Fruit fly (Drosophila melanogaster): Measurements from ENCODE around the gene kis.
A peak's percentile ranks its signal among the peaks of the same experiment; 100 is the strongest.

kis gene

DNA sequence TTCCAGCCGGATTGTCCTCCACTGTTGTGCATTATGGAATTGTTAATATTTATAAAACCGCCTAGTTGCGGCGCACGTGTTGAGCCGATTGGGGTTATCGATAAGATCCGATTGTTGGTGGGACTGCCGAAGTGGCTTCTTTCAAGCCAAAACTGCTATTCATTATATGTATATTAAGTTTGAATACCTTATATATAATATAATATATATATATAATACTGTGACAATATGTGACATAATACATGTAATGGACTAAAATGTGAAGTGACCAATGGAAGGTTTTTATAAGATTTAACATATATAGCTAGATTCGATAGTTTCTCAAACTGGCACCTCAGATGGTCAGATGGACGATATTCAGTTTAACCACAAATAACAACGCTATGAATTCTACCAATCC, 23.0 kb upstream of the kis start, which contains the start of the genes mbm and CG11555:
mbm (minus strand) TSS at position 113 of the 400 bp plus-strand sequence.
CG11555 (plus strand) TSS at position 234 of the 400 bp plus-strand sequence.
- TF ChIP-seq Myc (optimal IDR thresholded peaks at IDR 0.05) = peak; percentile 94
- TF ChIP-seq br (GFP tag; optimal IDR thresholded peaks at IDR 0.05) = no peak
- peak; percentile 40 for TF ChIP-seq Sp1 (GFP tag; optimal IDR thresholded peaks at IDR 0.05)
- TF ChIP-seq Rel (GFP tag; optimal IDR thresholded peaks at IDR 0.05) = no peak
- TF ChIP-seq Rel (tag; optimal IDR thresholded peaks at IDR 0.05) = peak; percentile 6
- TF ChIP-seq Hr78 (GFP tag; optimal IDR thresholded peaks at IDR 0.05) = no peak
- TF ChIP-seq dl (GFP tag; optimal IDR thresholded peaks at IDR 0.05; ENCODE audit: insufficient read depth in 1 of 2, partially characterized antibody in 2 of 2) = no peak
- TF ChIP-seq lola (GFP tag; optimal IDR thresholded peaks at IDR 0.05) = no peak
- TF ChIP-seq rgr (GFP tag; optimal IDR thresholded peaks at IDR 0.05) = no peak
- no peak for TF ChIP-seq tai (GFP tag; optimal IDR thresholded peaks at IDR 0.05)
- peak; percentile 56 for TF ChIP-seq HLH106 (tag; optimal IDR thresholded peaks at IDR 0.05)
- no peak for TF ChIP-seq woc (GFP tag; optimal IDR thresholded peaks at IDR 0.05)

DNA sequence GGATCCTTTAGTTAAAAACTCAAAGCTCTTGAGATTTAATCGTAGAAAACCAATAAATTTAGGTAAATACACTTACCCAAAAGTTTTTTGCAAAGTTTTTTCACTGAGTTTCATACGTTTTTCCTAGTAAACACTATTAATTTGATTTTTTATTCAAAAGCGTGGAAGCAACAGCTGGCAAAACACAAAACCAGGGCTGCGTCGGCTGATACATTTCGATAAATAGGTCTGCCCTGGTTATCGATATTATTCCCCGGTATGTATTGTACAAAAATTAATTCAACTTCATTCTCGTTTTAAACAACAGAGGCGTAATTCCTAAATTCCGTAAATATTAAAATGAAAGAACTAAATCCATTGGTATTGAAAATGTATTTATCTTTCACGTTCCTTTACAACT, 20.9 kb upstream of the kis start, which contains the start of gene Dus1:
Dus1 (minus strand) TSS at position 192 of the 400 bp plus-strand sequence.
- no peak for TF ChIP-seq brk (GFP tag; optimal IDR thresholded peaks at IDR 0.05)
- no peak for TF ChIP-seq Dfd (GFP tag; optimal IDR thresholded peaks at IDR 0.05)
- no peak for TF ChIP-seq Mio (GFP tag; optimal IDR thresholded peaks at IDR 0.05)
- no peak for TF ChIP-seq jim (GFP tag; optimal IDR thresholded peaks at IDR 0.05)

DNA sequence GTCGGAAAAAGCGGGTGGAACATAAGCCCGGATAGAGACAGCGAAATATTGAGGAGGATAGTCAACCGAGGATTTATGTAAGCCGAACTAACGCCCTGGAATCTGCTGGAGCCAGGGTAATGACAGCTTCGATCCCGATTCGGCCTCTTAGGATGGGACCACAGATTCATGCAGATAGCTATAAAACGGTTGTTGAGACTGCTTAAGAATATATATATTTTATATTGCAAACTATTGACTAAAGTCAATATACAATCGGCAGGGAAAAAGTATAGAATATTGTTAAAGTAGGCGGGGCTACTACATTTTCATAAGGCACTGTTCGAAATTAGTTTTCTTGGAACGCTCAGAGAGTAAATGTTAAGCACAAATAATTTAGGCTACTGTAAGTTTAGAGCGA, 18.2 kb upstream of the kis start, which contains the start of gene CG3345:
CG3345 (plus strand) TSS at position 301 of the 400 bp plus-strand sequence.
- TF ChIP-seq Dif (GFP tag; optimal IDR thresholded peaks at IDR 0.05; ENCODE audit: partially characterized antibody) (no peak), tai (GFP tag; optimal IDR thresholded peaks at IDR 0.05) (no peak), Hr78 (GFP tag; optimal IDR thresholded peaks at IDR 0.05) (no peak), sv (GFP tag; optimal IDR thresholded peaks at IDR 0.05) (no peak), GATAd (GFP tag; optimal IDR thresholded peaks at IDR 0.05) (no peak)

- TF ChIP-seq Hnf4 (GFP tag; optimal IDR thresholded peaks at IDR 0.05) = no peak
- peak; percentile 89 for TF ChIP-seq h (GFP tag; optimal IDR thresholded peaks at IDR 0.05)
- no peak for TF ChIP-seq lola (GFP tag; optimal IDR thresholded peaks at IDR 0.05)
- TF ChIP-seq woc (GFP tag; optimal IDR thresholded peaks at IDR 0.05) = peak; percentile 38
- TF ChIP-seq foxo (GFP tag; optimal IDR thresholded peaks at IDR 0.05) = peak in 1 of 2 experiments; percentile 92
- peak; percentile 81 for TF ChIP-seq Sp1 (GFP tag; optimal IDR thresholded peaks at IDR 0.05)
- TF ChIP-seq CG9705 (GFP tag; optimal IDR thresholded peaks at IDR 0.05) = peak; percentile 18
- peak; percentile 61 for TF ChIP-seq ey (GFP tag; optimal IDR thresholded peaks at IDR 0.05)
- TF ChIP-seq rgr (GFP tag; optimal IDR thresholded peaks at IDR 0.05) = peak; percentile 85
- TF ChIP-seq psq (GFP tag; optimal IDR thresholded peaks at IDR 0.05) = peak; percentile 80
- peak; percentile 86 for TF ChIP-seq fru (GFP tag; optimal IDR thresholded peaks at IDR 0.05)
- peak; percentile 93 for TF ChIP-seq sv (GFP tag; optimal IDR thresholded peaks at IDR 0.05)
- TF ChIP-seq CrebA (GFP tag; optimal IDR thresholded peaks at IDR 0.05; ENCODE audit: borderline replicate concordance) = no peak
- TF ChIP-seq Hr83 (GFP tag; optimal IDR thresholded peaks at IDR 0.05; ENCODE audit: poor library complexity, severe bottlenecking) = no peak
- peak; percentile 85 for TF ChIP-seq OdsH (GFP tag; optimal IDR thresholded peaks at IDR 0.05)
- TF ChIP-seq HLH106 (tag; optimal IDR thresholded peaks at IDR 0.05) = peak; percentile 76
- no peak for TF ChIP-seq usp (GFP tag; optimal IDR thresholded peaks at IDR 0.05)
Observed at dm6 chr2L:267441-268089, 16.9 kb upstream of the kis start, which contains the start of gene CG17075. Gene CG17075, minus strand, starts transcription at chr2L:267505.

- TF ChIP-seq GATAd (GFP tag; optimal IDR thresholded peaks at IDR 0.05) (no peak), jim (GFP tag; optimal IDR thresholded peaks at IDR 0.05) (no peak), Dif (GFP tag; optimal IDR thresholded peaks at IDR 0.05; ENCODE audit: partially characterized antibody) (no peak), dsf (GFP tag; optimal IDR thresholded peaks at IDR 0.05; ENCODE audit: borderline replicate concordance) (no peak), CG32264 (GFP tag; optimal IDR thresholded peaks at IDR 0.05) (no peak)
Observed at dm6 chr2L:252174-252573, 1.6 kb upstream of the kis start, which contains the start of gene Rpp30. Gene Rpp30, minus strand, starts transcription at chr2L:252373.

All from whole organism, wandering third instar larva.